Worm (Caenorhabditis elegans): Measurements from ENCODE around the gene cec-6.

- TF ChIP-seq mdl-1 (tag; optimal IDR thresholded peaks at IDR 0.05) (no peak), fos-1 (tag; optimal IDR thresholded peaks at IDR 0.05) (no peak)
Measured at ce11 chrIV:5554168-5554567, 9.5 kb downstream of the cec-6 start.

Data from whole organism, L3 larva.